Worm (Caenorhabditis elegans) whole organism, L1 larva: Measurements from ENCODE around the gene sra-10.
A peak's percentile ranks its signal among the peaks of the same experiment; 100 is the strongest.

Source experiments
- F16B12.6 ChIP-seq: fragments of 150-350 bp; optimal IDR thresholded peaks from 2 replicates; lab custom pipeline; 2014; ENCODE audit warnings: missing biosample characterization, missing genetic modification characterization
- Y116A8C.19 ChIP-seq: sonication (generic microtip); optimal IDR thresholded peaks from 2 replicates; lab custom pipeline; 2016; ENCODE audit warnings: missing compliant biosample characterization, missing genetic modification characterization, borderline replicate concordance
- aly-2 ChIP-seq: fragments of 150-350 bp; optimal IDR thresholded peaks from 2 replicates; lab custom pipeline; 2014; ENCODE audit warnings: missing biosample characterization, missing genetic modification characterization
- blmp-1 ChIP-seq: fragments of 150-350 bp; optimal IDR thresholded peaks from 2 replicates; lab custom pipeline; 2014; ENCODE audit warnings: missing biosample characterization, missing genetic modification characterization
- ceh-63 ChIP-seq: fragments of 200-800 bp; sonication (Bioruptor generic); optimal IDR thresholded peaks from 2 replicates; lab custom pipeline; 2018; ENCODE audit warnings: mild to moderate bottlenecking, missing genetic modification characterization, missing compliant biosample characterization
- ceh-8 ChIP-seq: fragments of 200-800 bp; sonication (Bioruptor generic); optimal IDR thresholded peaks from 2 replicates; lab custom pipeline; 2018; ENCODE audit warnings: mild to moderate bottlenecking, missing genetic modification characterization, moderate library complexity, missing compliant biosample characterization
- ceh-82 ChIP-seq, 3 experiments: fragments of 150-350 bp in 1 of 3; sonication (generic microtip) in 2 of 3; optimal IDR thresholded peaks; 2 replicates each; lab custom pipeline; 2014 to 2017; ENCODE audit warnings: missing biosample characterization in 3 of 3, missing genetic modification characterization in 3 of 3
- ceh-88 ChIP-seq: fragments of 200-800 bp; sonication (Bioruptor generic); IDR thresholded peaks from 2 replicates; pipeline ENCODE4 v1.3.6; 2022; ENCODE audit warnings: missing genetic modification characterization, missing compliant biosample characterization
- ceh-90 ChIP-seq: sonication (generic microtip); optimal IDR thresholded peaks from 2 replicates; lab custom pipeline; 2016; ENCODE audit warnings: missing genetic modification characterization, missing compliant biosample characterization
- ces-1 ChIP-seq: fragments of 150-350 bp; optimal IDR thresholded peaks from 2 replicates; lab custom pipeline; 2014; ENCODE audit warnings: missing biosample characterization, missing genetic modification reagents, missing genetic modification characterization
- efl-1 ChIP-seq, 4 experiments: fragments of 150-350 bp; optimal IDR thresholded peaks in 3 of 4; peaks in 1 of 4; 1 replicate in 1 of 4; 2 replicates in 3 of 4; lab custom pipeline; 2014; ENCODE audit warnings: missing biosample characterization in 2 of 4, missing genetic modification characterization in 2 of 4, missing genetic modification reagents in 2 of 4
- efl-3 ChIP-seq: fragments of 200-800 bp; sonication (Bioruptor generic); optimal IDR thresholded peaks from 2 replicates; lab custom pipeline; 2018; ENCODE audit warnings: mild to moderate bottlenecking, missing genetic modification characterization, missing compliant biosample characterization
- egl-13 ChIP-seq: sonication (generic microtip); optimal IDR thresholded peaks from 2 replicates; lab custom pipeline; 2016; ENCODE audit warnings: missing genotype, missing genetic modification reagents, missing genetic modification characterization, missing compliant biosample characterization
- elt-2 ChIP-seq: sonication (generic microtip); optimal IDR thresholded peaks from 2 replicates; lab custom pipeline; 2016; ENCODE audit warnings: missing genetic modification characterization, mild to moderate bottlenecking, inconsistent platforms, missing compliant biosample characterization, missing genetic modification reagents
- elt-3 ChIP-seq, 6 experiments: fragments of 150-350 bp in 1 of 6; sonication (generic microtip); optimal IDR thresholded peaks; 2 replicates each; lab custom pipeline; 2017 to 2018; ENCODE audit warnings: missing biosample characterization in 6 of 6, missing genetic modification characterization in 6 of 6, inconsistent platforms in 1 of 6
- ets-5 ChIP-seq: fragments of 200-800 bp; sonication (Bioruptor generic); IDR thresholded peaks from 2 replicates; pipeline ENCODE4 v1.3.6; 2022; ENCODE audit warnings: missing genetic modification characterization, missing compliant biosample characterization
- fkh-4 ChIP-seq: sonication (generic microtip); optimal IDR thresholded peaks from 2 replicates; lab custom pipeline; 2016; ENCODE audit warnings: missing compliant biosample characterization, missing genetic modification characterization, borderline replicate concordance
- fos-1 ChIP-seq: fragments of 150-350 bp; optimal IDR thresholded peaks from 2 replicates; lab custom pipeline; 2014; ENCODE audit warnings: missing biosample characterization, missing genetic modification characterization
- hlh-17 ChIP-seq: fragments of 200-800 bp; sonication (Bioruptor generic); optimal IDR thresholded peaks from 2 replicates; lab custom pipeline; 2018; ENCODE audit warnings: missing genetic modification characterization, mild to moderate bottlenecking, missing compliant biosample characterization, moderate library complexity, borderline replicate concordance
- irx-1 ChIP-seq: sonication (generic microtip); optimal IDR thresholded peaks from 2 replicates; lab custom pipeline; 2016; ENCODE audit warnings: missing genetic modification characterization, missing compliant biosample characterization
- isw-1 ChIP-seq: fragments of 200-800 bp; sonication (Bioruptor generic); IDR thresholded peaks from 2 replicates; pipeline ENCODE4 v1.3.6; 2022; ENCODE audit warnings: missing genetic modification characterization, missing compliant biosample characterization
- lin-13 ChIP-seq: fragments of 150-350 bp; optimal IDR thresholded peaks from 2 replicates; lab custom pipeline; 2014; ENCODE audit warnings: missing biosample characterization, missing genetic modification reagents, missing genetic modification characterization
- lin-14 ChIP-seq: fragments of 200-800 bp; sonication (Bioruptor generic); optimal IDR thresholded peaks from 2 replicates; lab custom pipeline; 2018; ENCODE audit warnings: mild to moderate bottlenecking, missing genetic modification characterization, moderate library complexity, missing compliant biosample characterization
- lin-15B ChIP-seq: fragments of 150-350 bp; sonication (generic microtip); optimal IDR thresholded peaks from 3 replicates; lab custom pipeline; 2014; ENCODE audit warnings: missing biosample characterization, missing genetic modification characterization
- lin-35 ChIP-seq, 2 experiments: fragments of 150-350 bp; optimal IDR thresholded peaks; 2 replicates each; lab custom pipeline; 2014; ENCODE audit warnings: missing biosample characterization in 2 of 2, missing genetic modification characterization in 2 of 2, missing genetic modification reagents in 2 of 2
- lin-39 ChIP-seq: fragments of 150-350 bp; optimal IDR thresholded peaks from 2 replicates; lab custom pipeline; 2014; ENCODE audit warnings: missing biosample characterization, missing genetic modification reagents, missing genetic modification characterization
- lsy-2 ChIP-seq, 2 experiments: fragments of 150-350 bp; optimal IDR thresholded peaks; 2 replicates each; lab custom pipeline; 2014; ENCODE audit warnings: missing biosample characterization in 2 of 2, missing genetic modification characterization in 2 of 2
- mab-9 ChIP-seq: fragments of 200-800 bp; sonication (Bioruptor generic); IDR thresholded peaks from 2 replicates; pipeline ENCODE4 v1.3.6; 2022; ENCODE audit warnings: missing genetic modification reagents, missing genetic modification characterization, missing compliant biosample characterization
- mdl-1 ChIP-seq, 2 experiments: fragments of 150-350 bp; optimal IDR thresholded peaks; 2 replicates each; lab custom pipeline; 2014 to 2017; ENCODE audit warnings: missing biosample characterization in 2 of 2, missing genetic modification characterization in 2 of 2, inconsistent platforms in 1 of 2
- mep-1 ChIP-seq: fragments of 150-350 bp; optimal IDR thresholded peaks from 2 replicates; lab custom pipeline; 2014; ENCODE audit warnings: missing biosample characterization, missing genetic modification characterization
- nhr-20 ChIP-seq: sonication (generic microtip); optimal IDR thresholded peaks from 2 replicates; lab custom pipeline; 2016; ENCODE audit warnings: mild to moderate bottlenecking, missing genetic modification characterization, missing compliant biosample characterization
- nhr-237 ChIP-seq: fragments of 150-350 bp; optimal IDR thresholded peaks from 2 replicates; lab custom pipeline; 2014; ENCODE audit warnings: missing biosample characterization, missing genetic modification characterization
- nhr-47 ChIP-seq: sonication (generic microtip); optimal IDR thresholded peaks from 2 replicates; lab custom pipeline; 2016; ENCODE audit warnings: mild to moderate bottlenecking, missing genetic modification characterization, moderate library complexity, missing compliant biosample characterization
- nhr-71 ChIP-seq: sonication (generic microtip); optimal IDR thresholded peaks from 2 replicates; lab custom pipeline; 2016; ENCODE audit warnings: mild to moderate bottlenecking, missing genetic modification characterization, moderate library complexity, missing compliant biosample characterization
- nhr-77 ChIP-seq: fragments of 150-350 bp; optimal IDR thresholded peaks from 2 replicates; lab custom pipeline; 2014; ENCODE audit warnings: missing biosample characterization, missing genetic modification characterization
- nhr-85 ChIP-seq: sonication (generic microtip); peaks from one replicate; lab custom pipeline; 2016; ENCODE audit warnings: missing genetic modification characterization, inconsistent platforms, missing compliant biosample characterization
- nhr-90 ChIP-seq: sonication (generic microtip); optimal IDR thresholded peaks from 2 replicates; lab custom pipeline; 2016; ENCODE audit warnings: mild to moderate bottlenecking, missing genetic modification characterization, missing compliant biosample characterization; ENCODE audit not compliant: poor library complexity
- pax-3 ChIP-seq: fragments of 200-800 bp; sonication (Bioruptor generic); optimal IDR thresholded peaks from 2 replicates; lab custom pipeline; 2018; ENCODE audit warnings: mild to moderate bottlenecking, missing genetic modification characterization, moderate library complexity, missing compliant biosample characterization
- pqm-1 ChIP-seq: sonication (generic microtip); optimal IDR thresholded peaks from 3 replicates; lab custom pipeline; 2017; ENCODE audit warnings: missing biosample characterization, missing genetic modification characterization
- rnt-1 ChIP-seq: sonication (generic microtip); optimal IDR thresholded peaks from 2 replicates; lab custom pipeline; 2016; ENCODE audit warnings: mild to moderate bottlenecking, missing genetic modification characterization, moderate library complexity, missing compliant biosample characterization
- snpc-4 ChIP-seq: fragments of 150-350 bp; optimal IDR thresholded peaks from 2 replicates; lab custom pipeline; 2014; ENCODE audit warnings: missing biosample characterization, missing genetic modification characterization
- sptf-1 ChIP-seq: fragments of 150-350 bp; optimal IDR thresholded peaks from 2 replicates; lab custom pipeline; 2014; ENCODE audit warnings: missing biosample characterization, missing genetic modification characterization
- sup-37 ChIP-seq: fragments of 200-800 bp; sonication (Bioruptor generic); optimal IDR thresholded peaks from 2 replicates; lab custom pipeline; 2018; ENCODE audit warnings: mild to moderate bottlenecking, missing genetic modification characterization, missing compliant biosample characterization
- swsn-7 ChIP-seq: sonication (generic microtip); optimal IDR thresholded peaks from 2 replicates; lab custom pipeline; 2016; ENCODE audit warnings: missing genetic modification characterization, missing compliant biosample characterization
- unc-62 ChIP-seq: fragments of 150-350 bp; optimal IDR thresholded peaks from 2 replicates; lab custom pipeline; 2014; ENCODE audit warnings: missing biosample characterization, missing genetic modification reagents, missing genetic modification characterization
- unc-86 ChIP-seq: sonication (generic microtip); optimal IDR thresholded peaks from 2 replicates; lab custom pipeline; 2016; ENCODE audit warnings: missing genetic modification characterization, missing compliant biosample characterization
- xbp-1 ChIP-seq: sonication (generic microtip); optimal IDR thresholded peaks from 2 replicates; lab custom pipeline; 2016; ENCODE audit warnings: missing genetic modification characterization, missing compliant biosample characterization
- zag-1 ChIP-seq: fragments of 150-350 bp; optimal IDR thresholded peaks from 2 replicates; lab custom pipeline; 2014; ENCODE audit warnings: missing biosample characterization, missing genetic modification characterization
- ztf-4 ChIP-seq: fragments of 150-350 bp; optimal IDR thresholded peaks from 2 replicates; lab custom pipeline; 2014; ENCODE audit warnings: missing biosample characterization, missing genetic modification characterization

The sra-10 gene

DNA sequence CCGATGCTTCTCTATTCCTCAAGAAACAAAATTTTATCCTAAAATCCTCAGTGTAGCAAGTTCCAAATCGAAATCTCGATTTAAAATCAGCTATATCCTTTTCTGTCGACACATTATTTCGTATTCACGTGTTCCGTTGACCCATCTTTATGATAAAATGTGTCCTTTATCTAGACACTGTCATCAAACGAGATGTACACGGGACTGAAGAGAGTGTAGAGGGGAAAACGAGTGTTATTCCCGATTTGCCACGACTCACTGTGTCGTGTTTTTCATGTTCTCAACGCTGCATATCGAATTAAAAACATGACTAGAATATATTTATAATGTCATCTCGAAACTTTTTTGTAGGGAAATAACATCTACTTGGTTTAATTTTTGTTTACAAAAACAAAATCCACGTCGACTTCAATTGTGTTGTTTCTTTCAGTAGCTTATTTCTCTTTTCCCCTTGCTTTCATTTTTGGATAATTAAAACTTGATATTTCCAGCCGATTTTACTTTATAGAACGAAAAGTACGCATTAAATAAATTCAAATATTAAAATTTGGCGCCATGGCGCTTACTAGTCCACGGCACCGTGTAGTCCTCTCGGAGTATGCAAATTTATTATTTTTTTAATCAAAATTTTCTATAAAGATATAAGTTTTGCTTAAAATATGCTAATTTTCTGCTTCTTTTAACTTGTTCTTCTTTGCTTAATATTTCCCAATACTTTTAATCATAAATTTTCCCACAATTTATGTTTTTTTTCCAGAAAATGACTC, 31.1 kb upstream of the sra-10 start, which contains the start of gene metr-1 (continued):
- peak; percentile 71 for TF ChIP-seq egl-13 (tag; lab: Kevin White, UChicago)
- TF ChIP-seq pax-3 (tag; lab: Kevin White, UChicago): no peak
- TF ChIP-seq, all 84 proteins: peak for 20

DNA sequence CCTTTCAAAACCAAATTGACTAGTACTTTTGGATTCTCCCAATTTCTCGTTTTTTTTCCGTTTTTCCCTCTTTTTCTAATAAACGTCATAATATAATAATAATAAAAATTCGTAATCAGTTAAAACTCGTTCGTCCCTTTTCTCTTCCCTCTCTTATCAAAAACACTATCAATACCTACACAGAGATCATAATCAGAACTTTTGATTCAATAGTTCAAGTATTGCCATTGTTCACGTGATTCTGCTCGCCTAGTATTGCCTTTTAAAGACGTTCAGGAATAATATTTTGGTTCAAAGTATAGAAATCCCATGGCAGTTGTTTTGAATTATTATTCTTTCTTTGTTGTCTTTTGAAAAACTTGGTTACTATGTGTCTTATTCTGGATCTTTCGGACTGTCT, 29.8 kb upstream of the sra-10 start:
- TF ChIP-seq mab-9: no peak
- TF ChIP-seq ets-5 (GFP tag; lab: Robert Waterston, UW): no peak
- no peak for TF ChIP-seq mep-1 (tag; lab: Kevin White, UChicago)
- TF ChIP-seq nhr-85 (tag; lab: Kevin White, UChicago): no peak
- no peak for TF ChIP-seq fkh-4 (tag; lab: Kevin White, UChicago)
- TF ChIP-seq Y116A8C.19 (tag; lab: Kevin White, UChicago): no peak
- no peak for TF ChIP-seq ztf-4 (tag; lab: Kevin White, UChicago)
- no peak for TF ChIP-seq ceh-90 (tag; lab: Kevin White, UChicago)
- TF ChIP-seq xbp-1 (tag; lab: Kevin White, UChicago): no peak
- TF ChIP-seq efl-1 (optimal IDR thresholded peaks at IDR 0.05; lab: Kevin White, UChicago): no peak
- no peak for TF ChIP-seq efl-1 (GFP tag; optimal IDR thresholded peaks at IDR 0.05 in 1 of 2; lab: Kevin White, UChicago)
- no peak for TF ChIP-seq aly-2 (tag; lab: Kevin White, UChicago)
- TF ChIP-seq efl-3: no peak
- TF ChIP-seq ces-1 (GFP tag; lab: Kevin White, UChicago): no peak
- TF ChIP-seq irx-1 (tag; lab: Kevin White, UChicago): no peak
- no peak for TF ChIP-seq lin-39
- TF ChIP-seq ceh-88 (GFP tag; lab: Robert Waterston, UW): no peak
- TF ChIP-seq hlh-17 (GFP tag; lab: Kevin White, UChicago): no peak
- TF ChIP-seq elt-2 (tag; lab: Kevin White, UChicago): peak; percentile 86
- TF ChIP-seq isw-1: no peak
- TF ChIP-seq F16B12.6: no peak
- no peak for TF ChIP-seq zag-1 (tag; lab: Kevin White, UChicago)
- TF ChIP-seq nhr-71 (tag; lab: Kevin White, UChicago): peak; percentile 50
- TF ChIP-seq ceh-8 (GFP tag; lab: Kevin White, UChicago): no peak
- peak in 1 of 2 experiments; percentile 27 for TF ChIP-seq lin-35 (GFP tag; optimal IDR thresholded peaks at IDR 0.05; lab: Kevin White, UChicago)
- TF ChIP-seq sptf-1 (tag; lab: Kevin White, UChicago): no peak
- no peak for TF ChIP-seq sup-37 (GFP tag; lab: Kevin White, UChicago)
- no peak for TF ChIP-seq mdl-1 (tag; optimal IDR thresholded peaks at IDR 0.05; lab: Kevin White, UChicago)
- TF ChIP-seq lin-13 (GFP tag; lab: Kevin White, UChicago): no peak
- TF ChIP-seq lin-15B (tag; lab: Kevin White, UChicago): no peak
- TF ChIP-seq lsy-2 (tag; optimal IDR thresholded peaks at IDR 0.05; lab: Kevin White, UChicago): no peak
- no peak for TF ChIP-seq unc-62 (GFP tag; lab: Kevin White, UChicago)
- peak; percentile 8 for TF ChIP-seq blmp-1 (tag; lab: Kevin White, UChicago)
- TF ChIP-seq ceh-63: no peak
- no peak for TF ChIP-seq unc-86
- TF ChIP-seq fos-1 (tag; lab: Kevin White, UChicago): no peak
- TF ChIP-seq nhr-77: no peak
- peak; percentile 39 for TF ChIP-seq lin-14
- peak; percentile 42 for TF ChIP-seq nhr-90 (tag; lab: Kevin White, UChicago)
- TF ChIP-seq nhr-20 (tag; lab: Kevin White, UChicago): peak; percentile 45
- TF ChIP-seq nhr-237 (tag; lab: Kevin White, UChicago): no peak
- no peak for TF ChIP-seq pax-3 (tag; lab: Kevin White, UChicago)
- TF ChIP-seq elt-3 (tag; optimal IDR thresholded peaks at IDR 0.05; lab: Kevin White, UChicago): peak in 2 of 6 experiments; percentile 11 to 69
- TF ChIP-seq nhr-47: no peak
- no peak for TF ChIP-seq ceh-82 (tag; optimal IDR thresholded peaks at IDR 0.05; lab: Kevin White, UChicago)
- no peak for TF ChIP-seq pqm-1 (tag; lab: Kevin White, UChicago)
- TF ChIP-seq rnt-1: no peak
- no peak for TF ChIP-seq snpc-4 (tag; lab: Kevin White, UChicago)
- TF ChIP-seq swsn-7 (tag; lab: Kevin White, UChicago): no peak
